Worm (Caenorhabditis elegans) whole organism, midembryonic: ENCODE data around the gene aldo-2.

Experiments used
- T22C8.4 ChIP-seq: fragments of 200-800 bp; sonication (Bioruptor generic); IDR thresholded peaks from 2 replicates; pipeline ENCODE4 v1.3.6; 2022; ENCODE audit warnings: missing genetic modification characterization, missing compliant biosample characterization
- flt-1 ChIP-seq: fragments of 200-800 bp; sonication (Bioruptor generic); IDR thresholded peaks from 2 replicates; pipeline ENCODE4 v1.3.6; 2022; ENCODE audit warnings: missing genetic modification characterization, missing compliant biosample characterization
- klf-2 ChIP-seq: fragments of 200-800 bp; sonication (Bioruptor generic); conservative IDR thresholded peaks from 2 replicates; pipeline ENCODE4 v1.3.6; 2022; ENCODE audit warnings: missing genetic modification reagents, missing genetic modification characterization, missing compliant biosample characterization
- med-1 ChIP-seq: sonication (generic microtip); optimal IDR thresholded peaks from 2 replicates; lab custom pipeline; 2017; ENCODE audit warnings: missing genetic modification characterization, mild to moderate bottlenecking, missing compliant biosample characterization, antibody characterized with exemption, missing genetic modification reagents; ENCODE audit not compliant: insufficient read depth
- tab-1 ChIP-seq: fragments of 200-800 bp; sonication (Bioruptor generic); IDR thresholded peaks from 2 replicates; pipeline ENCODE4 v1.3.6; 2022; ENCODE audit warnings: missing genetic modification characterization, missing compliant biosample characterization
- ztf-29 ChIP-seq: fragments of 200-800 bp; sonication (Bioruptor generic); IDR thresholded peaks from 2 replicates; pipeline ENCODE4 v1.3.6; 2022; ENCODE audit warnings: missing genetic modification reagents, missing genetic modification characterization, missing compliant biosample characterization

DNA sequence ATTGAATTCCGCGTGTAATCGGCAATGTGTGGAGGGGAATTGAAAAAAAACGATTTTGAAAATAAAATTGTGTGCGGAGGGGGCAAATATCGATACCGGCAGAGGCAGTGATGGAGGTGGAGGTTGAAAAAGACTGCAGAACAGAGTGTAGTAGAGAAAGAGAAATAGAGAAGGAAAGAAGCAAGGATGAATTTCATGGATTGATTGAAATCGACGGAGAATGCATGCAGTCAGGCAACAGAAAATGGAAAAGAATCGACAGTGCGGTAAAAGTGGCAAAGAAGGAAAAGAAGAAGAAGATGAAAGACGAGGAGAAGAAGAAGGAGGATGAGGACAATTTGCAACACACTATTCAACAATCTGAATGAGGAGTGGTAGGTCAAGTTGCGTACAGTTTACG, 39.6 kb downstream of the aldo-2 start, which contains the start of gene W04D12.1:
- TF ChIP-seq tab-1: no peak
- TF ChIP-seq klf-2 (GFP tag; lab: Robert Waterston, UW): no peak
- TF ChIP-seq ztf-29 (GFP tag; lab: Robert Waterston, UW): no peak
- TF ChIP-seq T22C8.4 (GFP tag; lab: Robert Waterston, UW): no peak
- TF ChIP-seq med-1 (GFP tag; lab: Kevin White, UChicago): no peak
- TF ChIP-seq flt-1 (GFP tag; lab: Robert Waterston, UW): no peak
